Worm (Caenorhabditis elegans): Measurements from ENCODE around the gene H32C10.1.

DNA sequence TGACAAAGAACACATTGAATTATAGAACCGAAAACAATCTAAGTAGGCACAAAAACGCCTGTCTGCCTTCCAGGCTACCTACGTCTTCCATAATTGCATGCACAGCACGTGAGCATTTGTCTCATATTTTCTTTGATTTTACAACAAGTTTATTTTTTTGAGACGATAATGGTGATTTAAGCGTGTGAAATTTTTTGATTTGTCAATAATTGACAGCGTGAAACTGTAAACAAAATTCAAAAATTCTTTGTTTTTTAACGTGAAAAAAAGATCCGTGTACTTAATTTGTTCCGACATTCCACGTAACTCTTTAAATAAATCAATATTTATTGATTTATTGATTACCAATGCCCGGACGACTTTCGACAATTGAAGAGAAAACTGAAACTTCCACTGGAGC, 17.1 kb upstream of the H32C10.1 start, which contains the start of gene dhhc-13:
- TF ChIP-seq dve-1 (tag; optimal IDR thresholded peaks at IDR 0.05; ENCODE audit: insufficient read depth), result no peak
- no peak for TF ChIP-seq lin-13 (GFP tag; optimal IDR thresholded peaks at IDR 0.05)
- no peak for TF ChIP-seq dpl-1 (GFP tag; optimal IDR thresholded peaks at IDR 0.05)
